Fruit fly (Drosophila melanogaster): ENCODE data around the gene RPA2.
A peak's percentile ranks its signal among the peaks of the same experiment; 100 is the strongest.

RPA2 gene

DNA sequence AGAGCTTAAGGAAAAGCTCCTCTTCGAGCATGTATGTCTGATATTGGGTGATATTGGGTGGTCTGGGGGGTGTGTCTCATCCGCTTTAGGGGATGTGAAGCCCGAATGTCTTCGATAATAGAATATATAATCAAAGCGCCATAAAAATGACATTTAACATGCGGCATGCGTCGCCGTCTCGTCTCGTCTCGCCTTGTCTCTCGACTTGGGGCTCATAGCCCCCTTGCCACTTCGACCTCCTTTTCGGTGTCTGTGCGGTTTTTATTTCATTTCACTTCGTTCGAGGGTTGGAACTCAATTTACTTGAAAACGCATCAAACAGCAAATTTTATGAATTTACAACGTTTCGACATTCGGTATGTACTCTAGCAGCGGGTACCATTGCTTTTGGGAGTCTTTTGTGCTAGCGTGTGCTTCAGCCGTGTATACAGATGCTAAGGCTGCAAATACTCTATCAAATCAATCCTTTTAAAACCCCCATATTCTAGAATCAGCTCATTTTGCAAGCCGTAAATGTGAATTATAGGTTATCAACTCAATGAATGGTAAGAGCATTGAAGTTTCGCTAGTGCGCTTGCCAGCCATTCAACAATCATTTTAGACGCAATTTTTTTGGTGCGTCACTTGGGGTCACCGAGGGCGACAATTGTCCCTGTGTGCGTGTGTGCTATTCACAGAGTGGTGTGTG is 24.6 kb upstream of the RPA2 start (continued):
- no peak for TF ChIP-seq CG10462 (GFP tag; optimal IDR thresholded peaks at IDR 0.05)
- no peak for TF ChIP-seq her (GFP tag; optimal IDR thresholded peaks at IDR 0.05)
- TF ChIP-seq CG7372 (GFP tag; IDR thresholded peaks at IDR 0.05), result 0 out of 2 replicates have a peak, but pooled peaks have one; percentile 23
- TF ChIP-seq btn (GFP tag; optimal IDR thresholded peaks at IDR 0.05), result peak; percentile 24
- TF ChIP-seq CG5953 (GFP tag; IDR thresholded peaks at IDR 0.05), result no peak
- TF ChIP-seq sima (GFP tag; optimal IDR thresholded peaks at IDR 0.05), result no peak
- TF ChIP-seq ham (GFP tag; IDR thresholded peaks at IDR 0.05), result no peak
- TF ChIP-seq pan (optimal IDR thresholded peaks at IDR 0.05), result no peak
- peak in 1 of 2 experiments; percentile 21 for TF ChIP-seq pan (GFP tag; optimal IDR thresholded peaks at IDR 0.05 in 1 of 2, IDR thresholded peaks at IDR 0.05 in 1 of 2)
- no peak for TF ChIP-seq CG4328 (GFP tag; optimal IDR thresholded peaks at IDR 0.05)
- TF ChIP-seq CG3065 (GFP tag; optimal IDR thresholded peaks at IDR 0.05), result no peak
- peak; percentile 44 for TF ChIP-seq CG1602 (GFP tag; optimal IDR thresholded peaks at IDR 0.05)
- TF ChIP-seq CG1024 (GFP tag; IDR thresholded peaks at IDR 0.05), result no peak
- peak; percentile 15 for TF ChIP-seq NC2α (GFP tag; optimal IDR thresholded peaks at IDR 0.05)
- peak; percentile 60 for TF ChIP-seq CG4820 (GFP tag; optimal IDR thresholded peaks at IDR 0.05)
- no peak for TF ChIP-seq knrl (GFP tag; IDR thresholded peaks at IDR 0.05; ENCODE audit: partially characterized antibody)
- no peak for TF ChIP-seq CG12942 (GFP tag; optimal IDR thresholded peaks at IDR 0.05)
- TF ChIP-seq Hmr (GFP tag; optimal IDR thresholded peaks at IDR 0.05), result peak; percentile 37
- no peak for TF ChIP-seq Hand (GFP tag; optimal IDR thresholded peaks at IDR 0.05)
- no peak for TF ChIP-seq CG34224 (GFP tag; IDR thresholded peaks at IDR 0.05; ENCODE audit: partially characterized antibody)
- TF ChIP-seq phol (tag; optimal IDR thresholded peaks at IDR 0.05), result peak; percentile 27
- TF ChIP-seq psq (GFP tag; optimal IDR thresholded peaks at IDR 0.05), result no peak
- peak; percentile 18 for TF ChIP-seq zfh2 (GFP tag; optimal IDR thresholded peaks at IDR 0.05)
- no peak for TF ChIP-seq tap (tag; optimal IDR thresholded peaks at IDR 0.05)
- TF ChIP-seq HLH54F (GFP tag; optimal IDR thresholded peaks at IDR 0.05), result peak; percentile 46
- TF ChIP-seq CG15269 (tag; optimal IDR thresholded peaks at IDR 0.05), result peak; percentile 62
- no peak for TF ChIP-seq CG4360 (GFP tag; IDR thresholded peaks at IDR 0.05)
- no peak for TF ChIP-seq pros (GFP tag; optimal IDR thresholded peaks at IDR 0.05)
- peak; percentile 30 for TF ChIP-seq CG2712 (tag; optimal IDR thresholded peaks at IDR 0.05)
- TF ChIP-seq CG31365 (tag; optimal IDR thresholded peaks at IDR 0.05), result no peak
- TF ChIP-seq peb (GFP tag; IDR thresholded peaks at IDR 0.05), result peak; percentile 45; the same call in 1 of the 2 replicates
- no peak for TF ChIP-seq ato (GFP tag; IDR thresholded peaks at IDR 0.05; ENCODE audit: partially characterized antibody)
- peak; percentile 69 for TF ChIP-seq tgo (GFP tag; IDR thresholded peaks at IDR 0.05)
- 0 out of 3 replicates have a peak, but pooled peaks have one; percentile 13 for TF ChIP-seq ase (GFP tag; IDR thresholded peaks at IDR 0.05)
- no peak for TF ChIP-seq schlank (tag; optimal IDR thresholded peaks at IDR 0.05)
- peak in 1 of 2 experiments; percentile 15 for TF ChIP-seq Eip74EF (GFP tag; optimal IDR thresholded peaks at IDR 0.05)
- TF ChIP-seq ash1 (GFP tag; optimal IDR thresholded peaks at IDR 0.05), result no peak
- peak; percentile 70 for TF ChIP-seq esg (GFP tag; conservative IDR thresholded peaks at IDR 0.05)
- no peak for TF ChIP-seq CG17186 (GFP tag; optimal IDR thresholded peaks at IDR 0.05)
- TF ChIP-seq Fer2 (tag; optimal IDR thresholded peaks at IDR 0.05), result no peak
- TF ChIP-seq Hmx (GFP tag; optimal IDR thresholded peaks at IDR 0.05), result no peak
- TF ChIP-seq CG14014 (GFP tag; IDR thresholded peaks at IDR 0.05), result peak; percentile 65
- no peak for TF ChIP-seq h (optimal IDR thresholded peaks at IDR 0.05)
- TF ChIP-seq Jarid2 (GFP tag; optimal IDR thresholded peaks at IDR 0.05), result no peak
- TF ChIP-seq CG7839 (tag; optimal IDR thresholded peaks at IDR 0.05), result peak; percentile 69
- no peak for TF ChIP-seq Opbp (GFP tag; IDR thresholded peaks at IDR 0.05; ENCODE audit: partially characterized antibody)
- no peak for TF ChIP-seq CG10321 (GFP tag; IDR thresholded peaks at IDR 0.05)
- peak; percentile 55 for TF ChIP-seq Hsf (GFP tag; optimal IDR thresholded peaks at IDR 0.05)
- TF ChIP-seq NK7.1 (GFP tag; optimal IDR thresholded peaks at IDR 0.05), result peak; percentile 8
- TF ChIP-seq ATbp (GFP tag; optimal IDR thresholded peaks at IDR 0.05), result peak; percentile 71
